Worm (Caenorhabditis elegans): ENCODE results near the gene K02E10.7.

The K02E10.7 gene

DNA sequence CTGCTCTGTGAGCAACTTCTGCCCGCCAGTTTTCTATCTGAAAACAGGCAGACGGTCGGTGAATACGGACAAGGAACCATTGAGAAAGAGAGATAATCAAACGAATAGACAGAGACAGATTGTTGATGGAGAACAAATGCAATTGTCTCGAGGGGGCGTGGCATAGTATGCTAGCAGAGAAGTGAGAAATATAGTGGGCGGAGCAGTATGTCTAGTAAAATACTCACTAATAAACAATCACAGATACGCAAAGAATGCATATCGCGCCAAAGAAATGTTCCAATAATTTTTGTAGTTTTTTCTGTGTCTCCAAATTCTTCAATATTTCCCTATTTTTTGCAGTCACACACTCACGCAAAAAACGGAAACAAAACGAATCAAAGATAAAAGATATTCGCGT is 24.0 kb upstream of the K02E10.7 start, which contains the start of gene tbc-12:
tbc-12 (minus strand) TSS at position 101 of the 400 bp plus-strand sequence.
- TF ChIP-seq ces-1 (GFP tag; optimal IDR thresholded peaks at IDR 0.05): peak; percentile 30
- TF ChIP-seq pha-4 (tag; optimal IDR thresholded peaks at IDR 0.05): no peak

DNA sequence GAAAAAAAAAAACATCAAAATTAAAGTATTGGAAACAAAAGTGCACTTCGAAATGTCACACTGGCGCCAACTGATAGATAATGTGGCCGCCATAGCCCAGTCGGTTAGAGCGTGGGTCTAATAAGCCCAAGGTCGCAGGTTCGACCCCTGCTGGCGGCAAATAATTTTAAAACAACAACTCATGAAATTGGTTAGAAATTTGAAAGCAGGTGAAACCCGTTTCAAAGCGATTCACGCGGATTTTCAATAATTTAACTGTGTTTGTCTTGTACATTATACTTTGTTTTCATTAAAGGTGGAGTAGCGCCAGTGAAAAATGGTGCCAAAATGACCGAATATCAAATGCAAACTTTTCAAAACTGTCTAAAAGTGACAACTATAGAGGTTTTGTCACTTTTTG is 22.9 kb upstream of the K02E10.7 start:
- TF ChIP-seq mab-5 (tag; optimal IDR thresholded peaks at IDR 0.05) (no peak), hlh-1 (tag; optimal IDR thresholded peaks at IDR 0.05) (no peak), lin-13 (tag; optimal IDR thresholded peaks at IDR 0.05) (no peak), nhr-76 (tag; optimal IDR thresholded peaks at IDR 0.05) (no peak), mls-2 (tag; optimal IDR thresholded peaks at IDR 0.05) (no peak), nhr-12 (tag; optimal IDR thresholded peaks at IDR 0.05) (no peak), lin-32 (GFP tag; optimal IDR thresholded peaks at IDR 0.05) (no peak), cnd-1 (tag; optimal IDR thresholded peaks at IDR 0.05) (no peak), lsy-2 (tag; optimal IDR thresholded peaks at IDR 0.05) (no peak), sptf-1 (tag; optimal IDR thresholded peaks at IDR 0.05) (no peak), ceh-39 (tag; optimal IDR thresholded peaks at IDR 0.05) (no peak), snpc-4 (tag; optimal IDR thresholded peaks at IDR 0.05) (no peak), flh-1 (GFP tag; optimal IDR thresholded peaks at IDR 0.05) (no peak)

DNA sequence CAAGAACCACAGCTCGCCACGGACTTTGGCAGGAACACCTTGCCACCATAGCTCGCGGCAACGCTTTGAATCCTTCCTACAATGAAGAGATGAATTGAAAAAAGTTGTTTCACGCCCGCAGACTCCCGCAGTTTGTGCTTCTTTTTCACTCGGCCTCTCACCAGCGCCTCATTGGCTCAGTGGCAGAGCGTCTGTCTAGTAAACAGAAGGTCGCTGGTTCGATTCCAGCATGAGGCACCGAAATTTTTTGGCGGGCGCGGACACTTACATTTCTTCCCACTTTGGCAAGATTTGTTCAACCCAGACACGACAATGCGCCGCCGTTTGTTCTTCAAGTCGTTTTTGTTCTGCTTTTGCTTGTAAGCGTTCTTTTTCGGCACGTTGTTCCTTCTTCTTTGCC is 19.5 kb upstream of the K02E10.7 start:
- peak; percentile 37 for TF ChIP-seq unc-120 (tag; optimal IDR thresholded peaks at IDR 0.05; ENCODE audit: poor library complexity, severe bottlenecking)
- no peak for TF ChIP-seq nhr-28 (tag; optimal IDR thresholded peaks at IDR 0.05)
- no peak for TF ChIP-seq ces-1 (GFP tag; optimal IDR thresholded peaks at IDR 0.05)
- no peak for TF ChIP-seq ceh-43 (GFP tag; optimal IDR thresholded peaks at IDR 0.05)
- TF ChIP-seq hlh-1 (tag; optimal IDR thresholded peaks at IDR 0.05): no peak
- peak; percentile 8 for TF ChIP-seq cnd-1 (tag; optimal IDR thresholded peaks at IDR 0.05)
- peak; percentile 45 for TF ChIP-seq sptf-1 (tag; optimal IDR thresholded peaks at IDR 0.05)
- no peak for TF ChIP-seq elt-3 (tag; optimal IDR thresholded peaks at IDR 0.05)
- no peak for TF ChIP-seq unc-62 (GFP tag; optimal IDR thresholded peaks at IDR 0.05)
- TF ChIP-seq lsy-2 (tag; optimal IDR thresholded peaks at IDR 0.05): no peak
- no peak for TF ChIP-seq nhr-76 (tag; optimal IDR thresholded peaks at IDR 0.05)
- TF ChIP-seq unc-39 (tag; optimal IDR thresholded peaks at IDR 0.05): no peak
- TF ChIP-seq M03D4.4 (tag; optimal IDR thresholded peaks at IDR 0.05): no peak
- TF ChIP-seq tbx-8 (GFP tag; optimal IDR thresholded peaks at IDR 0.05): no peak

ce11 chrX:2527194-2527593 is 18.8 kb upstream of the K02E10.7 start:
- TF ChIP-seq lin-13 (tag; optimal IDR thresholded peaks at IDR 0.05): no peak
- TF ChIP-seq unc-120 (tag; optimal IDR thresholded peaks at IDR 0.05; ENCODE audit: poor library complexity, severe bottlenecking): no peak
- no peak for TF ChIP-seq sem-2 (GFP tag; optimal IDR thresholded peaks at IDR 0.05)
- TF ChIP-seq ztf-11 (tag; optimal IDR thresholded peaks at IDR 0.05): no peak
- TF ChIP-seq nhr-2 (tag; optimal IDR thresholded peaks at IDR 0.05): no peak
- no peak for TF ChIP-seq drap-1 (GFP tag; optimal IDR thresholded peaks at IDR 0.05)
- no peak for TF ChIP-seq zip-8 (tag; optimal IDR thresholded peaks at IDR 0.05)
- no peak for TF ChIP-seq ces-1 (GFP tag; optimal IDR thresholded peaks at IDR 0.05)
- TF ChIP-seq M03D4.4 (tag; optimal IDR thresholded peaks at IDR 0.05): no peak
- no peak for TF ChIP-seq flh-1 (GFP tag; optimal IDR thresholded peaks at IDR 0.05)
- TF ChIP-seq nhr-12 (tag; optimal IDR thresholded peaks at IDR 0.05): no peak
- no peak for TF ChIP-seq sptf-1 (tag; optimal IDR thresholded peaks at IDR 0.05)
- TF ChIP-seq nhr-76 (tag; optimal IDR thresholded peaks at IDR 0.05): no peak
- no peak for TF ChIP-seq nhr-237 (tag; optimal IDR thresholded peaks at IDR 0.05)
- no peak for TF ChIP-seq ceh-43 (GFP tag; optimal IDR thresholded peaks at IDR 0.05)

DNA sequence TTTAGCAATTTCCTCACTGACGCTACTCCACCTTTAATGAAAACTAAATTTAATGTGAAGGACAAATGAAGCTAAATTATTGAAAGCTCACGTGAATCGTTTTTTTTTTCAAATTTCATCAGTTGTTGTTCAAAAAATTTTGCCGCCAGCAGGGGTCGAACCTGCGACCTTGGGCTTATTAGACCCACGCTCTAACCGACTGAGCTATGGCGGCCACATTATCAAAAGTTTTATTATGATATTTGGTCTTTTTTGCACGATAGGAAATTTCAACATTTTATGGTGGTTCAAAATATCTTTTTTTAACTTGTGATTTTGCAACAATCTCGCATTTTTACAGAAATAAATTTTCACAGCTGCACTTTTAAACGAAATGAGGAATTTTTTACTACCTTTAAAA is 17.7 kb upstream of the K02E10.7 start:
- TF ChIP-seq M03D4.4 (tag; optimal IDR thresholded peaks at IDR 0.05) (no peak), ces-1 (GFP tag; optimal IDR thresholded peaks at IDR 0.05) (no peak), mls-2 (tag; optimal IDR thresholded peaks at IDR 0.05) (no peak), flh-1 (GFP tag; optimal IDR thresholded peaks at IDR 0.05) (no peak), sptf-1 (tag; optimal IDR thresholded peaks at IDR 0.05) (no peak), cnd-1 (tag; optimal IDR thresholded peaks at IDR 0.05) (no peak), mab-5 (tag; optimal IDR thresholded peaks at IDR 0.05) (no peak), nhr-2 (tag; optimal IDR thresholded peaks at IDR 0.05) (no peak), hlh-1 (tag; optimal IDR thresholded peaks at IDR 0.05) (no peak), sem-2 (GFP tag; optimal IDR thresholded peaks at IDR 0.05) (no peak), elt-3 (tag; optimal IDR thresholded peaks at IDR 0.05) (no peak)

DNA sequence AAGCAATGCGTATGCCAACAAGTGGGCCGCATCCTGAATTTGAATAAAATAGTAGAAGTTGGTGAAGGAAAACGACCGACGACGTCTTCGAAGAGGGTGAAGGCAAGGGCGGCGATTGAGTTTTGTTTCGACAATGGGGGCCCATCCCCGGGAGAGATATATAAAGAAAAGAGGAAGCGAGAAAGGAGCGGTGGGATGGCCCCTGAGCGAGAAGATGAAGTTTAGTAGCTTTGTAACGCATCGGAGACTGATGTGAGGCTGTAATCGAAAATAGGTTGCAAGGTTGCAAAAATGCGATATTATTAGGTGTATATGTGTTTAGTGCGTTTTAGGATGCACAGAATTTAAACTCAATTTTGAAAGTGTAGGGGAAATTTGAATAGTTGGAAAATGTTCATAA is 14.3 kb upstream of the K02E10.7 start:
- TF ChIP-seq nhr-12 (tag; optimal IDR thresholded peaks at IDR 0.05) (no peak), ces-1 (GFP tag; optimal IDR thresholded peaks at IDR 0.05) (peak; percentile 51)

Measured in whole organism, mixed stage, embryonic.